Fruit fly (Drosophila melanogaster) whole organism: Measurements from ENCODE around the gene CCKLR-17D3.

ENCODE experiments used
- CG8478 ChIP-seq: fragments of >200 bp; optimal IDR thresholded peaks from 2 replicates; lab custom pipeline; 2018; ENCODE audit warnings: inconsistent platforms
- Dll ChIP-seq: fragments of >200 bp; optimal IDR thresholded peaks from 2 replicates; lab custom pipeline; 2017
- EcR ChIP-seq, 2 experiments: fragments of >200 bp; optimal IDR thresholded peaks; 2 replicates each; lab custom pipeline; 2017; ENCODE audit warnings: missing biosample characterization in 2 of 2, missing genetic modification characterization in 2 of 2, missing genetic modification reagents in 2 of 2
- pan ChIP-seq: fragments of >200 bp; optimal IDR thresholded peaks from 2 replicates; lab custom pipeline; 2017
- psq ChIP-seq: fragments of >200 bp; optimal IDR thresholded peaks from 2 replicates; lab custom pipeline; 2017
- usp ChIP-seq: fragments of >200 bp; optimal IDR thresholded peaks from 2 replicates; lab custom pipeline; 2017; ENCODE audit warnings: missing biosample characterization, missing genetic modification characterization, mixed read lengths

The CCKLR-17D3 gene

DNA sequence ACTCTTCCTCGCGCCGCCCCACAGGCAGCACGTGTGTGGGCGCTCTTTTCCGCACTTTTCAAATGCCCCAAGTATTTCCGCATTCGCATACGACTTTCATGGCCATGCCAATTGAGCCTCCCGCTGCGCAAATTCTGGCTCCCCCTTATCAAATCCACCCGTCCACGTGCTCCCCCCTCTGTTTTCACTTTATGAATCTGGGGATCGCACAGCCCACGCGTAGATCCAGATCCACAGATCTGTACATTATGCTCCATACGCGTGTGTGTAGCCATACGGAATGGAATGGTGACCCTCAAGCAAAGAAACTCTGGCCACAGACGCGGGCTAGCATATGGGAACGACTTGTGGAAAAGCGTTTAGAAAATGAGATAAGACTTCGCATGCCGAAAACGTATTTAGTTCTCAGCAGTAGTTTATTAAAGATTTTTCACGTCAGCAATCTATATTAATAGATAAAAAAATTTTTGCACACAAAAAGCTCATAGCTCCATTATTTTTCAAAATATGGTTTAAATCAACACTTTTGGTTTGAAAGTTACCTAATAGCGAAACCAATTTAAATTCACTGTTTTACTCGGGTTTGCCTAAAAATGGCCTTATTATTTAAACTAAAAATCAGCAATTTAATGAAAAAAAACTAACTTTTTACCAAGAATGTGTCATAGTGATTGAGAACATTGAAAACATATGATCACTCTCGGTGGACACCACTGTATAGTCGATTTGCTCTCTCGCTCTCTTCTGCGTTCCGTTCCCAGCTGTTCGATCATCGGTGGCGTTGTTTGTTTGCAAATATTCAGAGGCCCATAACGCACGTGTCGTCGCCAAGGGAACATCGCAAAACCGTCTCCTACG, 15.8 kb upstream of the CCKLR-17D3 start:
- TF ChIP-seq pan (no peak), CG8478 (lab: Kevin White, UChicago) (no peak), psq (lab: Kevin White, UChicago) (no peak), usp (GFP tag; lab: Kevin White, UChicago) (no peak), EcR (GFP tag; optimal IDR thresholded peaks at IDR 0.05; lab: Kevin White, UChicago) (no peak), Dll (no peak)

- TF ChIP-seq EcR (GFP tag; optimal IDR thresholded peaks at IDR 0.05; lab: Kevin White, UChicago) (no peak), usp (GFP tag; lab: Kevin White, UChicago) (no peak), CG8478 (lab: Kevin White, UChicago) (no peak), psq (lab: Kevin White, UChicago) (no peak), Dll (no peak), pan (no peak)
Observed at dm6 chrX:18788143-18788745, 14.4 kb upstream of the CCKLR-17D3 start, which contains the start of the genes CG6961 and S6KL. Gene CG6961, minus strand, starts transcription at chrX:18788210. Gene S6KL, plus strand, starts transcription at chrX:18788464.

- no peak for TF ChIP-seq pan
- no peak for TF ChIP-seq psq (lab: Kevin White, UChicago)
- TF ChIP-seq Dll = no peak
- TF ChIP-seq CG8478 (lab: Kevin White, UChicago) = no peak
- TF ChIP-seq usp (GFP tag; lab: Kevin White, UChicago) = no peak
- TF ChIP-seq EcR (GFP tag; optimal IDR thresholded peaks at IDR 0.05; lab: Kevin White, UChicago) = no peak
Observed at dm6 chrX:18783417-18784123, 9.7 kb upstream of the CCKLR-17D3 start, which contains the start of gene CG18259. Gene CG18259, minus strand, starts transcription at chrX:18783494.

- TF ChIP-seq psq (lab: Kevin White, UChicago) = no peak
- TF ChIP-seq usp (GFP tag; lab: Kevin White, UChicago) = no peak
- TF ChIP-seq pan = no peak
- no peak for TF ChIP-seq EcR (GFP tag; optimal IDR thresholded peaks at IDR 0.05; lab: Kevin White, UChicago)
- no peak for TF ChIP-seq CG8478 (lab: Kevin White, UChicago)
- TF ChIP-seq Dll = no peak
Observed at dm6 chrX:18780260-18780659, 6.4 kb upstream of the CCKLR-17D3 start.

dm6 chrX:18779662-18780061, 5.8 kb upstream of the CCKLR-17D3 start:
- TF ChIP-seq psq (lab: Kevin White, UChicago) (no peak), Dll (no peak), usp (GFP tag; lab: Kevin White, UChicago) (no peak), EcR (GFP tag; optimal IDR thresholded peaks at IDR 0.05; lab: Kevin White, UChicago) (no peak)

DNA sequence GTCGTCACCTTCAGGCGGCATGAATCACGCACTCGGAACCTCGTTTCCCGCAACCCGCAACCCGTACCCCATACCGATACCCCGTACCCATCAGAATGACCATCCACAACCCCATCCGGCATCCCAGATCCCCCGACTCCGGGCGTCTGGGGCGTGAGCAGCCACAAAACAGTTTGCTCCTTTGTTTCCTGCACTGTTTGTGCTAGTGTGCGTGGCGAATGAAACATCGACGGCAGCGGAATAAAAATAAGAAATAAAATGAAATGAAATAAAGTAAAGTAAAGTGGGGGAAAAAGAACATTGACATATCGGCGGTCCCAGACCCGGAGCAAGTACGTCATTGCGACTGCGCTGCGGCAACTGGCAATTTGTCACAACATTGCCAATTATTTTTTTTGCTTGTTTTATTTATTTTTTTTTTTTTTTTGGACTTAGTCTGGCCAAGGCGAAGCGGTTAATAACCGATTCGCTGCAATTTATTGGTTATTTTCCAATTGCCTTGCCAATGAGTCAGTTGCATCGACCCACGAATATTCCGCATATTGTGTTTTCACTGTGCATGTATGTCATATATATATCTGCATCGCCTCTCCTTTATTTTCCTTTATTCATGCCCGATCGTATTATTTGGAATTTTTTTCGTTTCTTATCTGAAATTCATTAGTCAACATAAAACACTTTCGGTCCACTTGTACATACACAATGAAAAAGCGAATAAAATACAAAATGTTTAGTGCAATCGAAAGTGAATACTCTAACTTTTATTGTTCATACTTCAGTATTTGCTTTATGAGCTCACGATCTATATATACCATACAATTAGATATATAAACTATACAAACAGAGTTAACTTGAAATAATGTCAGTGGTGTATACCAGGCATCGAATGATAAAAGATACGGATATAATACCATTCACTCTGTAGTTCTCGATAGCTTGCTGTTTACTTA, 3.4 kb upstream of the CCKLR-17D3 start:
- no peak for TF ChIP-seq usp (GFP tag; lab: Kevin White, UChicago)
- peak in 1 of 2 experiments; percentile 23 for TF ChIP-seq EcR (GFP tag; optimal IDR thresholded peaks at IDR 0.05; lab: Kevin White, UChicago)
- no peak for TF ChIP-seq psq (lab: Kevin White, UChicago)

- no peak for TF ChIP-seq usp (GFP tag; lab: Kevin White, UChicago)
- no peak for TF ChIP-seq Dll
- TF ChIP-seq EcR (GFP tag; optimal IDR thresholded peaks at IDR 0.05; lab: Kevin White, UChicago) = no peak
- TF ChIP-seq psq (lab: Kevin White, UChicago) = no peak
- no peak for TF ChIP-seq pan
- TF ChIP-seq CG8478 (lab: Kevin White, UChicago) = no peak
Observed at dm6 chrX:18775839-18776538, 2.2 kb upstream of the CCKLR-17D3 start.

DNA sequence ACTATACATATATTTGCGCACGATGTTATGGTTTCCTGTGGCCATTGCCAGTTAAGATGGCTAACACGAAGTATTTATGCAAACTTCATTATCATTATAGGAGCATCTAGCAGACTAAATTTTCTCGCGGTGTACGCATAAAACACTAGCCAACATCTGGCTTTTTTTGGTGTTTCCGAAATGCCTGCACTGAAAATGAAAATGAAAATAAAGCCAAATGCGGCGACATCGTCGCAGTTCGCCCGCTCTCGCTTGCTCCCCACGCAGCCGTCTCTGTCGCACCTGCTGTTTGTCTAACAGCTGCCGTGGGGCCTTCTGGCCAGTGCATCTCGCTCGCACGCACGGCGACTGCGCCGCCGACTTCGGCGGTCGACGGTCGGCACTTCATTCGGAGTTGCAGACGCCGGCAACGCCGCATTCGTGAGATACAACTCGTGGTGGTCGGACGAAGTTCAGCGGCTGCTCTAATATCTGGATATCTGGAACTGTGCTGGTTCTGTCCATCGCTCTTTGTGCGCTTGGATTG, 1.1 kb upstream of the CCKLR-17D3 start, which contains the start of gene CG6891:
Gene CG6891 (plus strand): TSS at position 411 of the 526 bp plus-strand sequence.
- no peak for TF ChIP-seq Dll
- TF ChIP-seq CG8478 (lab: Kevin White, UChicago) = no peak
- TF ChIP-seq pan = no peak
- TF ChIP-seq EcR (GFP tag; optimal IDR thresholded peaks at IDR 0.05; lab: Kevin White, UChicago) = no peak
- TF ChIP-seq psq (lab: Kevin White, UChicago) = no peak
- TF ChIP-seq usp (GFP tag; lab: Kevin White, UChicago) = no peak

DNA sequence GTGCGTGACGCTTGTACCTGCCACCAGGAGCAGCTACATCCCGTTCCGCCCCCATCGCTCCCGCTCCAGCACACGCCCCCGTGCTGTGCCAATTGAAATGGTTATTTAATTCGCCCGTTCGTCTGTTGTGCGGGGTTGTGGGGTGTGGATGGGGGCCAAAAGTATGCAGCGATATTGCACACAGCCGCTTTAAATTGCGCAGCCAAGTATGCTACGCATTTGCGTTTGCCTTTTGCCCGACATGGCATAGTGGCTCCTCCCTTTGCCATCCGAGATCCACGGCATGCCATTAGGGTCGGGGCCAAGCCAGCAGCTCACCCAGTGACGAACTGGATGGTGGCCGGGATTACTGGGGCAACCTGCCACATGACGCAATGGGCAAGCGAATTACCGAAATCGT, 1.8 kb downstream of the CCKLR-17D3 start:
- no peak for TF ChIP-seq Dll

- no peak for TF ChIP-seq pan
- no peak for TF ChIP-seq Dll
- TF ChIP-seq EcR (GFP tag; optimal IDR thresholded peaks at IDR 0.05; lab: Kevin White, UChicago) = no peak
- TF ChIP-seq CG8478 (lab: Kevin White, UChicago) = no peak
- no peak for TF ChIP-seq psq (lab: Kevin White, UChicago)
- TF ChIP-seq usp (GFP tag; lab: Kevin White, UChicago) = no peak
Observed at dm6 chrX:18771356-18771755, 2.5 kb downstream of the CCKLR-17D3 start.
